Worm (Caenorhabditis elegans) whole organism, L4 larva: Measurements from ENCODE around the gene clc-23.

ENCODE experiments used
- dmd-6 ChIP-seq: fragments of 200-800 bp; sonication (Bioruptor generic); IDR thresholded peaks from 2 replicates; pipeline ENCODE4 v1.3.6; 2022; ENCODE audit warnings: missing genetic modification reagents, missing genetic modification characterization, missing compliant biosample characterization
- dpl-1 ChIP-seq: fragments of 150-350 bp; optimal IDR thresholded peaks from 2 replicates; lab custom pipeline; 2014; ENCODE audit warnings: missing biosample characterization, missing genetic modification reagents, missing genetic modification characterization
- dve-1 ChIP-seq: sonication (generic microtip); optimal IDR thresholded peaks from 2 replicates; lab custom pipeline; 2017; ENCODE audit warnings: antibody characterized with exemption, mild to moderate bottlenecking, missing genetic modification characterization, missing compliant biosample characterization; ENCODE audit not compliant: insufficient read depth
- hif-1 ChIP-seq, 2 experiments: sonication (generic microtip); optimal IDR thresholded peaks; 2 replicates each; lab custom pipeline; 2016 to 2017; ENCODE audit warnings: missing compliant biosample characterization in 2 of 2, missing genetic modification characterization in 2 of 2, missing genetic modification reagents in 2 of 2, missing genotype in 2 of 2, mild to moderate bottlenecking in 1 of 2
- nhr-10 ChIP-seq: fragments of 150-350 bp; optimal IDR thresholded peaks from 2 replicates; lab custom pipeline; 2014; ENCODE audit warnings: missing biosample characterization, missing genetic modification characterization
- nhr-77 ChIP-seq: fragments of 150-350 bp; optimal IDR thresholded peaks from 2 replicates; lab custom pipeline; 2014; ENCODE audit warnings: missing biosample characterization, missing genetic modification characterization
- tag-97 ChIP-seq: fragments of 200-800 bp; sonication (Bioruptor generic); IDR thresholded peaks from 2 replicates; pipeline ENCODE4 v1.3.6; 2022; ENCODE audit warnings: missing genetic modification characterization, missing compliant biosample characterization
- unc-130 ChIP-seq: sonication (generic microtip); optimal IDR thresholded peaks from 2 replicates; lab custom pipeline; 2016; ENCODE audit warnings: missing genetic modification reagents, missing genetic modification characterization, missing compliant biosample characterization

- no peak for TF ChIP-seq nhr-77 (tag; lab: Kevin White, UChicago)
- no peak for TF ChIP-seq unc-130 (GFP tag; lab: Kevin White, UChicago)
- no peak for TF ChIP-seq dmd-6 (GFP tag; lab: Robert Waterston, UW)
- no peak for TF ChIP-seq tag-97
- no peak for TF ChIP-seq hif-1 (tag; optimal IDR thresholded peaks at IDR 0.05; lab: Kevin White, UChicago)
- no peak for TF ChIP-seq nhr-10
- TF ChIP-seq dpl-1 (GFP tag; lab: Kevin White, UChicago), result no peak
- no peak for TF ChIP-seq dve-1 (tag; lab: Kevin White, UChicago)
Measured at ce11 chrIII:1052291-1052690, 31.5 kb downstream of the clc-23 start.
